Worm (Caenorhabditis elegans): ENCODE data around the gene C35D6.4.

ce11 chrIV:16391470-16391869 lies 40.7 kb downstream of the C35D6.4 start:
- TF ChIP-seq ama-1 (optimal IDR thresholded peaks at IDR 0.05) (no peak), ama-1 (GFP tag; optimal IDR thresholded peaks at IDR 0.05) (no peak), snpc-4 (GFP tag; optimal IDR thresholded peaks at IDR 0.05) (no peak), snpc-4 (tag; optimal IDR thresholded peaks at IDR 0.05) (no peak), lin-54 (GFP tag; optimal IDR thresholded peaks at IDR 0.05) (no peak), ztf-26 (tag; optimal IDR thresholded peaks at IDR 0.05) (no peak), pha-4 (tag; optimal IDR thresholded peaks at IDR 0.05) (no peak), hsf-1 (GFP tag; IDR thresholded peaks at IDR 0.05) (no peak), tbx-9 (tag; optimal IDR thresholded peaks at IDR 0.05; ENCODE audit: borderline replicate concordance) (no peak), sdz-38 (tag; optimal IDR thresholded peaks at IDR 0.05) (no peak), ztf-28 (GFP tag; IDR thresholded peaks at IDR 0.05) (no peak), snpc-3.4 (tag; optimal IDR thresholded peaks at IDR 0.05) (no peak), bed-1 (GFP tag; IDR thresholded peaks at IDR 0.05) (no peak)

Data from whole organism, young adult.